Worm (Caenorhabditis elegans): ENCODE results near the gene cmtr-1.

ce11 chrII:15008481-15009057 is 17.3 kb upstream of the cmtr-1 start:
- TF ChIP-seq ceh-14 (tag; optimal IDR thresholded peaks at IDR 0.05) (no peak), odd-2 (tag; optimal IDR thresholded peaks at IDR 0.05) (no peak), ceh-31 (tag; optimal IDR thresholded peaks at IDR 0.05) (peak; percentile 73), unc-55 (GFP tag; optimal IDR thresholded peaks at IDR 0.05) (no peak)
